Worm (Caenorhabditis elegans) whole organism, L3 larva: ENCODE measurements around the gene C17A2.2.

Experiments
- ZK546.5 ChIP-seq: sonication (generic microtip); optimal IDR thresholded peaks from 2 replicates; lab custom pipeline; 2017; ENCODE audit warnings: missing biosample characterization, missing genetic modification characterization
- aly-2 ChIP-seq: fragments of 150-350 bp; optimal IDR thresholded peaks from 2 replicates; lab custom pipeline; 2014; ENCODE audit warnings: missing biosample characterization, missing genetic modification characterization
- ama-1 ChIP-seq: fragments of 150-350 bp; optimal IDR thresholded peaks from 2 replicates; lab custom pipeline; 2018
- ceh-16 ChIP-seq: sonication (generic microtip); optimal IDR thresholded peaks from 2 replicates; lab custom pipeline; 2017; ENCODE audit warnings: missing biosample characterization, missing genetic modification characterization
- ceh-28 ChIP-seq: fragments of 150-350 bp; optimal IDR thresholded peaks from 2 replicates; lab custom pipeline; 2014; ENCODE audit warnings: missing biosample characterization, missing genetic modification reagents, missing genetic modification characterization
- ceh-9 ChIP-seq: sonication (generic microtip); optimal IDR thresholded peaks from 2 replicates; lab custom pipeline; 2018; ENCODE audit warnings: missing biosample characterization, missing genetic modification characterization
- daf-12 ChIP-seq: fragments of 150-350 bp; optimal IDR thresholded peaks from 2 replicates; lab custom pipeline; 2014; ENCODE audit warnings: missing biosample characterization, missing genetic modification reagents, missing genetic modification characterization
- egl-27 ChIP-seq: sonication (generic microtip); optimal IDR thresholded peaks from 4 replicates; lab custom pipeline; 2017; ENCODE audit warnings: missing biosample characterization, missing genetic modification reagents, missing genetic modification characterization
- elt-1 ChIP-seq: fragments of 150-350 bp; optimal IDR thresholded peaks from 2 replicates; lab custom pipeline; 2014; ENCODE audit warnings: missing biosample characterization, missing genetic modification characterization
- elt-2 ChIP-seq: sonication (generic microtip); optimal IDR thresholded peaks from 2 replicates; lab custom pipeline; 2016; ENCODE audit warnings: missing genetic modification reagents, mild to moderate bottlenecking, missing genetic modification characterization, missing compliant biosample characterization
- elt-3 ChIP-seq, 3 experiments: fragments of 150-350 bp in 1 of 3; sonication (generic microtip) in 2 of 3; optimal IDR thresholded peaks; 2 replicates in 2 of 3; 4 replicates in 1 of 3; lab custom pipeline; 2014 to 2017; ENCODE audit warnings: missing biosample characterization in 3 of 3, missing genetic modification characterization in 3 of 3
- eor-1 ChIP-seq, 2 experiments: fragments of 150-350 bp; optimal IDR thresholded peaks; 2 replicates each; lab custom pipeline; 2014 to 2018; ENCODE audit warnings: missing biosample characterization in 2 of 2, missing genetic modification characterization in 2 of 2
- fkh-10 ChIP-seq: sonication (generic microtip); optimal IDR thresholded peaks from 2 replicates; lab custom pipeline; 2017; ENCODE audit warnings: missing biosample characterization, missing genetic modification reagents, missing genetic modification characterization
- fkh-2 ChIP-seq: fragments of 150-350 bp; optimal IDR thresholded peaks from 2 replicates; lab custom pipeline; 2014; ENCODE audit warnings: missing biosample characterization, missing genetic modification reagents, missing genetic modification characterization
- fos-1 ChIP-seq: fragments of 150-350 bp; optimal IDR thresholded peaks from 2 replicates; lab custom pipeline; 2014; ENCODE audit warnings: missing biosample characterization, missing genetic modification characterization
- hmg-11 ChIP-seq: sonication (generic microtip); optimal IDR thresholded peaks from 2 replicates; lab custom pipeline; 2016; ENCODE audit warnings: missing genetic modification characterization, missing compliant biosample characterization
- jun-1 ChIP-seq: fragments of 150-350 bp; optimal IDR thresholded peaks from 2 replicates; lab custom pipeline; 2014; ENCODE audit warnings: missing biosample characterization, missing genetic modification reagents, missing genetic modification characterization
- lin-15B ChIP-seq: fragments of 150-350 bp; optimal IDR thresholded peaks from 2 replicates; lab custom pipeline; 2014; ENCODE audit warnings: missing biosample characterization, missing genetic modification characterization
- lin-39 ChIP-seq: fragments of 150-350 bp; optimal IDR thresholded peaks from 2 replicates; lab custom pipeline; 2018; ENCODE audit warnings: missing biosample characterization, missing genetic modification reagents, missing genetic modification characterization
- lsy-12 ChIP-seq: sonication (generic microtip); optimal IDR thresholded peaks from 2 replicates; lab custom pipeline; 2016; ENCODE audit warnings: mild to moderate bottlenecking, missing genetic modification characterization, missing compliant biosample characterization
- mml-1 ChIP-seq: fragments of 150-350 bp; sonication (generic microtip); optimal IDR thresholded peaks from 3 replicates; lab custom pipeline; 2014; ENCODE audit warnings: missing biosample characterization, missing genetic modification characterization
- nfya-1 ChIP-seq: sonication (generic microtip); optimal IDR thresholded peaks from 2 replicates; lab custom pipeline; 2017; ENCODE audit warnings: missing genetic modification characterization, mild to moderate bottlenecking, missing compliant biosample characterization, antibody characterized with exemption, moderate library complexity; ENCODE audit not compliant: insufficient read depth
- nhr-11 ChIP-seq: fragments of 150-350 bp; optimal IDR thresholded peaks from 2 replicates; lab custom pipeline; 2014; ENCODE audit warnings: missing biosample characterization, missing genetic modification characterization
- nhr-12 ChIP-seq: fragments of 150-350 bp; optimal IDR thresholded peaks from 2 replicates; lab custom pipeline; 2014; ENCODE audit warnings: missing biosample characterization, missing genetic modification characterization
- nhr-23 ChIP-seq: fragments of 150-350 bp; optimal IDR thresholded peaks from 2 replicates; lab custom pipeline; 2014; ENCODE audit warnings: missing biosample characterization, missing genetic modification reagents, missing genetic modification characterization
- nhr-237 ChIP-seq: fragments of 150-350 bp; optimal IDR thresholded peaks from 2 replicates; lab custom pipeline; 2014; ENCODE audit warnings: missing biosample characterization, missing genetic modification characterization
- nhr-25 ChIP-seq: sonication (generic microtip); optimal IDR thresholded peaks from 2 replicates; lab custom pipeline; 2017; ENCODE audit warnings: missing biosample characterization, missing genetic modification characterization
- nhr-28 ChIP-seq: fragments of 150-350 bp; optimal IDR thresholded peaks from 2 replicates; lab custom pipeline; 2014; ENCODE audit warnings: missing biosample characterization, missing genetic modification characterization
- nhr-43 ChIP-seq: sonication (generic microtip); optimal IDR thresholded peaks from 2 replicates; lab custom pipeline; 2016; ENCODE audit warnings: mild to moderate bottlenecking, missing genetic modification characterization, missing compliant biosample characterization; ENCODE audit not compliant: poor library complexity, severe bottlenecking
- nhr-67 ChIP-seq: fragments of 150-350 bp; optimal IDR thresholded peaks from 2 replicates; lab custom pipeline; 2014; ENCODE audit warnings: missing biosample characterization, missing genetic modification characterization
- nhr-76 ChIP-seq: fragments of 150-350 bp; sonication (generic microtip); optimal IDR thresholded peaks from 5 replicates; lab custom pipeline; 2014; ENCODE audit warnings: missing biosample characterization, missing genetic modification characterization
- nhr-77 ChIP-seq: fragments of 150-350 bp; optimal IDR thresholded peaks from 2 replicates; lab custom pipeline; 2014; ENCODE audit warnings: missing biosample characterization, missing genetic modification characterization
- pha-4 ChIP-seq: fragments of 150-350 bp; optimal IDR thresholded peaks from 2 replicates; lab custom pipeline; 2014; ENCODE audit warnings: missing biosample characterization, missing genetic modification reagents, missing genetic modification characterization
- pqm-1 ChIP-seq: fragments of 150-350 bp; optimal IDR thresholded peaks from 2 replicates; lab custom pipeline; 2017; ENCODE audit warnings: missing biosample characterization, missing genetic modification characterization, inconsistent platforms
- sea-2 ChIP-seq: fragments of 150-350 bp; sonication (generic microtip); optimal IDR thresholded peaks from 4 replicates; lab custom pipeline; 2014; ENCODE audit warnings: missing biosample characterization, missing genetic modification reagents, missing genetic modification characterization
- skn-1 ChIP-seq: fragments of 150-350 bp; optimal IDR thresholded peaks from 2 replicates; lab custom pipeline; 2014; ENCODE audit warnings: missing biosample characterization, missing genetic modification characterization
- snpc-4 ChIP-seq: fragments of 150-350 bp; optimal IDR thresholded peaks from 2 replicates; lab custom pipeline; 2014; ENCODE audit warnings: missing biosample characterization, missing genetic modification characterization
- tbx-2 ChIP-seq: sonication (generic microtip); optimal IDR thresholded peaks from 2 replicates; lab custom pipeline; 2016; ENCODE audit warnings: mild to moderate bottlenecking, missing genetic modification characterization, missing compliant biosample characterization
- unc-62 ChIP-seq: fragments of 150-350 bp; sonication (generic microtip); optimal IDR thresholded peaks from 4 replicates; lab custom pipeline; 2014; ENCODE audit warnings: missing biosample characterization, missing genetic modification reagents, missing genetic modification characterization
- zag-1 ChIP-seq: fragments of 150-350 bp; optimal IDR thresholded peaks from 2 replicates; lab custom pipeline; 2014; ENCODE audit warnings: missing biosample characterization, missing genetic modification characterization
- ztf-11 ChIP-seq: fragments of 150-350 bp; optimal IDR thresholded peaks from 2 replicates; lab custom pipeline; 2014; ENCODE audit warnings: missing biosample characterization, missing genetic modification characterization
- ztf-4 ChIP-seq: fragments of 150-350 bp; optimal IDR thresholded peaks from 2 replicates; lab custom pipeline; 2014; ENCODE audit warnings: missing biosample characterization, missing genetic modification characterization

The C17A2.2 gene

ce11 chrII:3846028-3846427, at the start of gene C17A2.2:
Gene C17A2.2, plus strand, starts transcription at chrII:3846328.
- no peak for TF ChIP-seq eor-1 (tag; optimal IDR thresholded peaks at IDR 0.05; lab: Kevin White, UChicago)
- TF ChIP-seq, all 47 proteins: peak for 0

DNA sequence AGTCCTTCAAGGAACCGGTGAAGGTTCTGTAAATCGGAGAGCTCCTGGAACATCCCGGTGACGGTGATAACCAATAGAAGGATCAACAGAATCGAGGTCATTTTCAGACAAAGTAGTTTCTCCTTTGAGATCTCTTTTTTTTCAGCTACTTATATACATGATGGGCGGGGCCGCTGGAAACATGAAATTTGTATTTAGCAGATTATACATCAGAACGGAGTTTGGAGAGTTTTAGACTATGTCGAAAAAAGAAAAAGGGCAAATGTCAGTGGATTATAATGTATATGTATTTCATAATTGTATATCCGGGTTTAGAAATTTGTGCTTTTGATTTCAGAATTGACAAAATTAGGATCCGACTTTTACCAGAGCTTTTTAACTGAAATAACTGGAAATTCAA, 42.9 kb upstream of the C17A2.2 start, which contains the start of gene ins-32:
Gene ins-32 (minus strand): TSS at position 101 of the 400 bp plus-strand sequence.
- TF ChIP-seq lsy-12 (tag; lab: Kevin White, UChicago) (no peak), nhr-76 (tag; lab: Kevin White, UChicago) (no peak), ceh-16 (no peak), pqm-1 (tag; lab: Kevin White, UChicago) (no peak), nhr-237 (no peak), elt-2 (tag; lab: Kevin White, UChicago) (no peak), fkh-10 (GFP tag; lab: Kevin White, UChicago) (no peak)

ce11 chrII:3805518-3805917, 40.6 kb upstream of the C17A2.2 start:
- no peak for TF ChIP-seq ceh-9 (tag; lab: Kevin White, UChicago)
- no peak for TF ChIP-seq nhr-77
- TF ChIP-seq daf-12 (tag; lab: Kevin White, UChicago): no peak
- TF ChIP-seq mml-1: no peak
- TF ChIP-seq egl-27 (tag; lab: Kevin White, UChicago): no peak
- TF ChIP-seq unc-62 (GFP tag; lab: Kevin White, UChicago): no peak
- TF ChIP-seq fos-1 (tag; lab: Kevin White, UChicago): no peak
- TF ChIP-seq zag-1 (tag; lab: Kevin White, UChicago): no peak
- no peak for TF ChIP-seq ztf-4 (tag; lab: Kevin White, UChicago)
- TF ChIP-seq nhr-67 (tag; lab: Kevin White, UChicago): no peak
- TF ChIP-seq ceh-28 (tag; lab: Kevin White, UChicago): no peak
- TF ChIP-seq elt-1: no peak
- TF ChIP-seq ZK546.5: no peak
- no peak for TF ChIP-seq ceh-16
- no peak for TF ChIP-seq aly-2
- TF ChIP-seq nhr-12: no peak
- no peak for TF ChIP-seq nhr-28 (tag; lab: Kevin White, UChicago)
- no peak for TF ChIP-seq skn-1 (tag; lab: Kevin White, UChicago)
- no peak for TF ChIP-seq sea-2 (GFP tag; lab: Kevin White, UChicago)
- TF ChIP-seq ama-1 (lab: Kevin White, UChicago): no peak

DNA sequence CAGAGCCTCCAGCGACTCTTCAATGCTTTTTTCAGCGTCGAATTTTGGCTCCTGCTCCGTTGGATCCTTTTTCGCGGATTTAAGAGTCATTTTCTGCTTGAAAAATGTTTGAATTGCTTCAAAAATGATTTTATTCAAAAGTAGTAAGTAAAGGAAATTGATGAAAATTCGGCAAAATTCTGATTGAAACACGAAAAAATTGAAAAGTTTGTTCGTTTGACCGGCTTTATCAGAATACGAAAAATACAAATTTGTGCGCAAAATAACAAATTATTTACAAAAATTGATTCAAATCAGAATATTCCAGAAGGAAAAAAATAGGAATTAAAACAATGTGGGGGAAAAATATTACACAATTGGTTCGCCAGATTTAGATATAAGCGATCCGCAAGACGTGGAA, 39.2 kb upstream of the C17A2.2 start, which contains the start of gene F54D10.4:
Gene F54D10.4 (minus strand): TSS at position 101 of the 400 bp plus-strand sequence.
- no peak for TF ChIP-seq elt-1
- TF ChIP-seq aly-2: no peak
- no peak for TF ChIP-seq fkh-10 (GFP tag; lab: Kevin White, UChicago)
- TF ChIP-seq nhr-12: no peak
- no peak for TF ChIP-seq nhr-77
- no peak for TF ChIP-seq lin-15B
- TF ChIP-seq nhr-43 (tag; lab: Kevin White, UChicago): no peak
- no peak for TF ChIP-seq nhr-23
- no peak for TF ChIP-seq pha-4
- no peak for TF ChIP-seq nhr-25
- TF ChIP-seq pqm-1 (tag; lab: Kevin White, UChicago): no peak
- TF ChIP-seq jun-1 (tag; lab: Kevin White, UChicago): no peak
- TF ChIP-seq nfya-1 (tag; lab: Kevin White, UChicago): no peak
- TF ChIP-seq nhr-67 (tag; lab: Kevin White, UChicago): no peak
- TF ChIP-seq sea-2 (GFP tag; lab: Kevin White, UChicago): no peak

- TF ChIP-seq elt-1 (no peak), snpc-4 (tag; lab: Kevin White, UChicago) (no peak), fkh-10 (GFP tag; lab: Kevin White, UChicago) (no peak), tbx-2 (tag; lab: Kevin White, UChicago) (no peak), ztf-4 (tag; lab: Kevin White, UChicago) (no peak), nhr-237 (no peak), egl-27 (tag; lab: Kevin White, UChicago) (no peak), elt-2 (tag; lab: Kevin White, UChicago) (peak; percentile 63), lin-39 (tag; lab: Kevin White, UChicago) (peak; percentile 64), nhr-67 (tag; lab: Kevin White, UChicago) (no peak), nhr-12 (no peak), lin-15B (peak; percentile 71), nhr-43 (tag; lab: Kevin White, UChicago) (peak; percentile 71), ceh-28 (tag; lab: Kevin White, UChicago) (no peak), jun-1 (tag; lab: Kevin White, UChicago) (no peak), fkh-2 (no peak), pqm-1 (tag; lab: Kevin White, UChicago) (peak; percentile 38), ZK546.5 (no peak), skn-1 (tag; lab: Kevin White, UChicago) (peak; percentile 14), aly-2 (no peak), eor-1 (tag; optimal IDR thresholded peaks at IDR 0.05; lab: Kevin White, UChicago) (no peak), nhr-76 (tag; lab: Kevin White, UChicago) (no peak), mml-1 (no peak), hmg-11 (no peak), ama-1 (lab: Kevin White, UChicago) (no peak), ztf-11 (tag; lab: Kevin White, UChicago) (no peak), daf-12 (tag; lab: Kevin White, UChicago) (no peak), elt-3 (tag; optimal IDR thresholded peaks at IDR 0.05; lab: Kevin White, UChicago) (no peak), fos-1 (tag; lab: Kevin White, UChicago) (no peak), nhr-23 (peak; percentile 66), ceh-9 (tag; lab: Kevin White, UChicago) (no peak), unc-62 (GFP tag; lab: Kevin White, UChicago) (no peak), nhr-11 (tag; lab: Kevin White, UChicago) (no peak)
Observed at ce11 chrII:3808104-3808503, 38.0 kb upstream of the C17A2.2 start, which contains the start of gene F54D10.5. Gene F54D10.5, minus strand, starts transcription at chrII:3808177.
